Fruit fly (Drosophila melanogaster) whole organism, embryonic: ENCODE data around the gene CG6005.

Source experiments
- ATbp ChIP-seq: fragments of 200-800 bp; sonication (Bioruptor generic); optimal IDR thresholded peaks from 2 replicates; lab custom pipeline; 2017; ENCODE audit warnings: missing biosample characterization, mild to moderate bottlenecking, missing genetic modification characterization, missing genetic modification reagents
- Blimp-1 ChIP-seq: fragments of 200-800 bp; sonication (Bioruptor generic); optimal IDR thresholded peaks from 3 replicates; lab custom pipeline; 2018; ENCODE audit warnings: missing biosample characterization, missing genetic modification characterization, mild to moderate bottlenecking, moderate library complexity, missing genetic modification reagents
- BtbVII ChIP-seq: fragments of 200-800 bp; sonication (Bioruptor generic); optimal IDR thresholded peaks from 3 replicates; lab custom pipeline; 2017; ENCODE audit warnings: missing biosample characterization, mild to moderate bottlenecking, missing genetic modification characterization
- CG11085 ChIP-seq: fragments of 200-800 bp; sonication (Bioruptor generic); IDR thresholded peaks from 2 replicates; pipeline ENCODE4 v1.3.6; 2022; ENCODE audit warnings: missing biosample characterization, missing genetic modification characterization
- CG12104 ChIP-seq: fragments of 200-800 bp; sonication (Bioruptor generic); optimal IDR thresholded peaks from 3 replicates; lab custom pipeline; 2016; ENCODE audit warnings: missing biosample characterization, missing genetic modification characterization
- CG15269 ChIP-seq: fragments of 200-800 bp; sonication (Bioruptor generic); optimal IDR thresholded peaks from 2 replicates; lab custom pipeline; 2018; ENCODE audit warnings: missing biosample characterization, mild to moderate bottlenecking, missing genetic modification characterization, moderate library complexity
- CG1602 ChIP-seq: fragments of 200-800 bp; sonication (Bioruptor generic); optimal IDR thresholded peaks from 3 replicates; lab custom pipeline; 2016; ENCODE audit warnings: missing biosample characterization, missing genetic modification characterization
- CG17385 ChIP-seq: fragments of 200-800 bp; sonication (Bioruptor generic); optimal IDR thresholded peaks from 3 replicates; lab custom pipeline; 2018; ENCODE audit warnings: missing biosample characterization, mild to moderate bottlenecking, missing genetic modification characterization
- CG17829 ChIP-seq: fragments of 200-800 bp; optimal IDR thresholded peaks from 2 replicates; lab custom pipeline; 2019; ENCODE audit warnings: missing biosample characterization, mild to moderate bottlenecking, missing genetic modification characterization, moderate library complexity
- CG18262 ChIP-seq: fragments of 200-800 bp; optimal IDR thresholded peaks from 3 replicates; lab custom pipeline; 2019; ENCODE audit warnings: missing biosample characterization, mild to moderate bottlenecking, missing genetic modification characterization, moderate library complexity
- CG2116 ChIP-seq: fragments of 200-800 bp; sonication (Bioruptor generic); optimal IDR thresholded peaks from 3 replicates; lab custom pipeline; 2018; ENCODE audit warnings: missing biosample characterization, mild to moderate bottlenecking, missing genetic modification characterization
- CG2678 ChIP-seq: fragments of 200-800 bp; sonication (Bioruptor generic); optimal IDR thresholded peaks from 3 replicates; lab custom pipeline; 2019; ENCODE audit warnings: missing biosample characterization, mild to moderate bottlenecking, missing genetic modification characterization, moderate library complexity
- CG3281 ChIP-seq: fragments of 200-800 bp; sonication (Bioruptor generic); optimal IDR thresholded peaks from 3 replicates; lab custom pipeline; 2017; ENCODE audit warnings: missing biosample characterization, mild to moderate bottlenecking, missing genetic modification characterization
- CG3838 ChIP-seq: fragments of 200-800 bp; sonication (Bioruptor generic); optimal IDR thresholded peaks from 3 replicates; lab custom pipeline; 2016; ENCODE audit warnings: missing biosample characterization, missing genetic modification characterization
- CG4820 ChIP-seq: fragments of 200-800 bp; sonication (Bioruptor generic); optimal IDR thresholded peaks from 3 replicates; lab custom pipeline; 2016; ENCODE audit warnings: missing biosample characterization, missing genetic modification characterization
- CG6854 ChIP-seq: fragments of 200-800 bp; sonication (Bioruptor generic); optimal IDR thresholded peaks from 3 replicates; lab custom pipeline; 2017; ENCODE audit warnings: missing biosample characterization, mild to moderate bottlenecking, missing genetic modification characterization
- CG8281 ChIP-seq: fragments of 200-800 bp; sonication (Bioruptor generic); optimal IDR thresholded peaks from 2 replicates; lab custom pipeline; 2018; ENCODE audit warnings: missing biosample characterization, mild to moderate bottlenecking, missing genetic modification characterization, moderate library complexity
- CG9727 ChIP-seq: fragments of 200-800 bp; sonication (Bioruptor generic); optimal IDR thresholded peaks from 3 replicates; lab custom pipeline; 2017; ENCODE audit warnings: missing biosample characterization, mild to moderate bottlenecking, missing genetic modification characterization
- CG9797 ChIP-seq: fragments of 200-800 bp; sonication (Bioruptor generic); optimal IDR thresholded peaks from 3 replicates; lab custom pipeline; 2018; ENCODE audit warnings: missing biosample characterization, mild to moderate bottlenecking, missing genetic modification characterization
- Deaf1 ChIP-seq: fragments of 200-800 bp; optimal IDR thresholded peaks from 3 replicates; lab custom pipeline; 2019; ENCODE audit warnings: missing biosample characterization, mild to moderate bottlenecking, missing genetic modification characterization, moderate library complexity
- Dref ChIP-seq: fragments of 200-800 bp; sonication (Bioruptor generic); IDR thresholded peaks from 2 replicates; pipeline ENCODE4 v1.3.6; 2022; ENCODE audit warnings: missing biosample characterization, missing genetic modification characterization
- E2f2 ChIP-seq: fragments of 200-800 bp; sonication (Bioruptor generic); IDR thresholded peaks from 2 replicates; pipeline ENCODE4 v1.3.6; 2022; ENCODE audit warnings: missing biosample characterization, missing genetic modification characterization
- Fer2 ChIP-seq: fragments of 200-800 bp; sonication (Bioruptor generic); optimal IDR thresholded peaks from 2 replicates; lab custom pipeline; 2018; ENCODE audit warnings: missing biosample characterization, mild to moderate bottlenecking, missing genetic modification characterization, moderate library complexity
- HmgZ ChIP-seq: fragments of 200-800 bp; sonication (Bioruptor generic); optimal IDR thresholded peaks from 2 replicates; lab custom pipeline; 2018; ENCODE audit warnings: missing biosample characterization, mild to moderate bottlenecking, missing genetic modification characterization
- MBD-R2 ChIP-seq: fragments of 200-800 bp; sonication (Bioruptor generic); IDR thresholded peaks from 2 replicates; pipeline ENCODE4 v1.3.6; 2022; ENCODE audit warnings: missing biosample characterization, missing genetic modification characterization
- Nf-YB ChIP-seq: fragments of 200-800 bp; sonication (Bioruptor generic); optimal IDR thresholded peaks from 3 replicates; lab custom pipeline; 2019; ENCODE audit warnings: missing biosample characterization, mild to moderate bottlenecking, missing genetic modification characterization, moderate library complexity
- Nf-YC ChIP-seq: fragments of 200-800 bp; optimal IDR thresholded peaks from 3 replicates; lab custom pipeline; 2019; ENCODE audit warnings: missing biosample characterization, mild to moderate bottlenecking, missing genetic modification characterization, moderate library complexity
- PHDP ChIP-seq: fragments of 200-800 bp; sonication (Bioruptor generic); optimal IDR thresholded peaks from 3 replicates; lab custom pipeline; 2018; ENCODE audit warnings: missing biosample characterization, mild to moderate bottlenecking, missing genetic modification characterization, moderate library complexity
- Ravus ChIP-seq: fragments of 200-800 bp; sonication (Bioruptor generic); IDR thresholded peaks from 2 replicates; pipeline ENCODE4 v1.3.6; 2022; ENCODE audit warnings: missing biosample characterization, missing genetic modification characterization
- Ssrp ChIP-seq: fragments of 200-800 bp; sonication (Bioruptor generic); optimal IDR thresholded peaks from 2 replicates; lab custom pipeline; 2018; ENCODE audit warnings: missing biosample characterization, mild to moderate bottlenecking, missing genetic modification characterization, moderate library complexity
- TFAM ChIP-seq: fragments of 200-800 bp; sonication (Bioruptor generic); optimal IDR thresholded peaks from 2 replicates; lab custom pipeline; 2017; ENCODE audit warnings: missing biosample characterization, missing genetic modification characterization, inconsistent platforms
- Xbp1 ChIP-seq: fragments of 200-800 bp; sonication (Bioruptor generic); optimal IDR thresholded peaks from 3 replicates; lab custom pipeline; 2016; ENCODE audit warnings: missing biosample characterization, mild to moderate bottlenecking, missing genetic modification characterization
- al ChIP-seq: fragments of 200-800 bp; sonication (Bioruptor generic); IDR thresholded peaks from 2 replicates; pipeline ENCODE4 v1.3.6; 2022; ENCODE audit warnings: missing biosample characterization, missing genetic modification characterization
- bcd ChIP-seq: fragments of 200-800 bp; sonication (Bioruptor generic); optimal IDR thresholded peaks from 2 replicates; lab custom pipeline; 2017; ENCODE audit warnings: missing biosample characterization, mild to moderate bottlenecking, missing genetic modification characterization
- btn ChIP-seq: fragments of 200-800 bp; sonication (Bioruptor generic); optimal IDR thresholded peaks from 2 replicates; lab custom pipeline; 2016; ENCODE audit warnings: missing biosample characterization, missing genetic modification characterization
- ci ChIP-seq: fragments of 200-800 bp; sonication (Bioruptor generic); IDR thresholded peaks from 3 replicates; pipeline ENCODE4 v1.3.6; 2022; ENCODE audit warnings: missing biosample characterization, missing genetic modification characterization
- crp ChIP-seq, 2 experiments: fragments of 200-800 bp; sonication (Bioruptor generic); optimal IDR thresholded peaks; 2 replicates in 1 of 2; 3 replicates in 1 of 2; lab custom pipeline; 2017; ENCODE audit warnings: missing biosample characterization in 2 of 2, missing genetic modification characterization in 2 of 2, mild to moderate bottlenecking in 1 of 2, moderate library complexity in 1 of 2
- cwo ChIP-seq: fragments of 200-800 bp; sonication (Bioruptor generic); optimal IDR thresholded peaks from 3 replicates; lab custom pipeline; 2017; ENCODE audit warnings: missing biosample characterization, missing genetic modification characterization, mild to moderate bottlenecking, moderate library complexity, missing genetic modification reagents
- eve ChIP-seq, 2 experiments: fragments of >200 bp; optimal IDR thresholded peaks; 2 replicates each; lab custom pipeline; 2017; ENCODE audit warnings: missing biosample characterization in 2 of 2, missing genetic modification characterization in 2 of 2
- ind ChIP-seq: fragments of 200-800 bp; sonication (Bioruptor generic); optimal IDR thresholded peaks from 3 replicates; lab custom pipeline; 2016; ENCODE audit warnings: missing biosample characterization, missing genetic modification characterization
- kah ChIP-seq: fragments of 200-800 bp; sonication (Bioruptor generic); optimal IDR thresholded peaks from 2 replicates; lab custom pipeline; 2018; ENCODE audit warnings: missing biosample characterization, mild to moderate bottlenecking, missing genetic modification characterization
- nerfin-1 ChIP-seq: fragments of 200-800 bp; sonication (Bioruptor generic); optimal IDR thresholded peaks from 3 replicates; lab custom pipeline; 2019; ENCODE audit warnings: missing biosample characterization, mild to moderate bottlenecking, missing genetic modification characterization, moderate library complexity
- onecut ChIP-seq: fragments of 200-800 bp; sonication (Bioruptor generic); IDR thresholded peaks from 2 replicates; pipeline ENCODE4 v1.3.6; 2022; ENCODE audit warnings: missing biosample characterization, missing genetic modification characterization
- pzg ChIP-seq: fragments of 200-800 bp; sonication (Bioruptor generic); optimal IDR thresholded peaks from 3 replicates; lab custom pipeline; 2018; ENCODE audit warnings: missing biosample characterization, mild to moderate bottlenecking, missing genetic modification characterization, moderate library complexity
- scrt ChIP-seq: fragments of 200-800 bp; sonication (Bioruptor generic); optimal IDR thresholded peaks from 2 replicates; lab custom pipeline; 2018; ENCODE audit warnings: missing biosample characterization, mild to moderate bottlenecking, missing genetic modification characterization, moderate library complexity
- sima ChIP-seq: fragments of 200-800 bp; sonication (Bioruptor generic); optimal IDR thresholded peaks from 2 replicates; lab custom pipeline; 2016; ENCODE audit warnings: missing biosample characterization, missing genetic modification characterization
- slou ChIP-seq: fragments of 200-800 bp; sonication (Bioruptor generic); optimal IDR thresholded peaks from 3 replicates; lab custom pipeline; 2016; ENCODE audit warnings: missing biosample characterization, missing genetic modification characterization
- sug ChIP-seq: fragments of 200-800 bp; optimal IDR thresholded peaks from 2 replicates; lab custom pipeline; 2019; ENCODE audit warnings: missing biosample characterization, mild to moderate bottlenecking, missing genetic modification characterization, moderate library complexity
- tup ChIP-seq: fragments of 200-800 bp; sonication (Bioruptor generic); optimal IDR thresholded peaks from 2 replicates; lab custom pipeline; 2016; ENCODE audit warnings: missing biosample characterization, mild to moderate bottlenecking, missing genetic modification characterization, moderate library complexity
- twi ChIP-seq: fragments of 200-800 bp; optimal IDR thresholded peaks from 2 replicates; lab custom pipeline; 2019; ENCODE audit warnings: missing biosample characterization, mild to moderate bottlenecking, missing genetic modification characterization, moderate library complexity
- vfl ChIP-seq: fragments of 200-800 bp; sonication (Bioruptor generic); optimal IDR thresholded peaks from 2 replicates; lab custom pipeline; 2016; ENCODE audit warnings: missing biosample characterization, missing genetic modification characterization

The CG6005 gene

dm6 chr3R:19031210-19031609, 7.4 kb upstream of the CG6005 start, which contains the start of the genes Prp18 and CG6013 (continued):
- TF ChIP-seq CG4820 (GFP tag; lab: Kevin White, UChicago) (peak; percentile 0), tup (GFP tag; lab: Kevin White, UChicago) (no peak), MBD-R2 (GFP tag; lab: Robert Waterston, UW) (peak; percentile 81), Nf-YB (peak; percentile 44), al (GFP tag; lab: Robert Waterston, UW) (no peak), PHDP (tag; lab: Kevin White, UChicago) (peak; percentile 78), CG9727 (GFP tag; lab: Kevin White, UChicago) (peak; percentile 57), Ssrp (tag; lab: Kevin White, UChicago) (peak; percentile 57), CG12104 (GFP tag; lab: Kevin White, UChicago) (peak; percentile 69), ATbp (GFP tag; lab: Kevin White, UChicago) (no peak), sug (peak; percentile 53), Fer2 (tag; lab: Kevin White, UChicago) (peak; percentile 52), CG3838 (GFP tag; lab: Kevin White, UChicago) (no peak), CG6854 (GFP tag; lab: Kevin White, UChicago) (no peak), cwo (GFP tag; lab: Kevin White, UChicago) (peak; percentile 14), vfl (no peak), CG2116 (GFP tag; lab: Kevin White, UChicago) (peak; percentile 40), crp (GFP tag; optimal IDR thresholded peaks at IDR 0.05; lab: Kevin White, UChicago) (peak in 1 of 2 experiments; percentile 43), eve (GFP tag; optimal IDR thresholded peaks at IDR 0.05; lab: Kevin White, UChicago) (no peak), kah (GFP tag; lab: Kevin White, UChicago) (peak; percentile 12), CG2678 (tag; lab: Kevin White, UChicago) (peak; percentile 78), btn (no peak), CG1602 (GFP tag; lab: Kevin White, UChicago) (peak; percentile 57), twi (peak; percentile 56), CG18262 (peak; percentile 77), CG9797 (GFP tag; lab: Kevin White, UChicago) (peak; percentile 71), Nf-YC (tag; lab: Kevin White, UChicago) (peak; percentile 66), Xbp1 (GFP tag; lab: Kevin White, UChicago) (peak; percentile 63), BtbVII (GFP tag; lab: Kevin White, UChicago) (peak; percentile 5), TFAM (no peak), CG15269 (tag; lab: Kevin White, UChicago) (peak; percentile 65), CG8281 (no peak), CG17829 (peak; percentile 78), HmgZ (peak; percentile 49), ind (GFP tag; lab: Kevin White, UChicago) (peak; percentile 51), E2f2 (GFP tag; lab: Robert Waterston, UW) (no peak), scrt (GFP tag; lab: Kevin White, UChicago) (peak; percentile 15), ci (no peak), onecut (GFP tag; lab: Robert Waterston, UW) (peak; percentile 95), CG11085 (GFP tag; lab: Robert Waterston, UW) (no peak), slou (no peak), pzg (GFP tag; lab: Kevin White, UChicago) (peak; percentile 39), CG17385 (peak; percentile 28), sima (no peak), CG3281 (GFP tag; lab: Kevin White, UChicago) (no peak), bcd (peak; percentile 21), Blimp-1 (peak; percentile 61), Dref (GFP tag; lab: Robert Waterston, UW) (no peak), Deaf1 (tag; lab: Kevin White, UChicago) (peak; percentile 38), nerfin-1 (peak; percentile 66), Ravus (GFP tag; lab: Robert Waterston, UW) (no peak)
